Fruit fly (Drosophila melanogaster) whole organism, prepupa: ENCODE results near the gene CG9951.

ENCODE experiments used
- Blimp-1 ChIP-seq: fragments of 200-800 bp; sonication (Bioruptor generic); optimal IDR thresholded peaks from 3 replicates; lab custom pipeline; 2017; ENCODE audit warnings: missing biosample characterization, missing genetic modification characterization, mild to moderate bottlenecking, moderate library complexity, missing genetic modification reagents
- CG10669 ChIP-seq: fragments of 200-800 bp; sonication (Bioruptor generic); optimal IDR thresholded peaks from 3 replicates; lab custom pipeline; 2018; ENCODE audit warnings: missing biosample characterization, mild to moderate bottlenecking, missing genetic modification characterization, moderate library complexity
- CG15336 ChIP-seq: fragments of 200-800 bp; sonication (Bioruptor generic); IDR thresholded peaks from 2 replicates; pipeline ENCODE4 v1.3.6; 2022; ENCODE audit warnings: missing biosample characterization, missing genetic modification characterization
- CG16779 ChIP-seq: fragments of 200-800 bp; sonication (Bioruptor generic); optimal IDR thresholded peaks from 3 replicates; lab custom pipeline; 2017; ENCODE audit warnings: missing biosample characterization, mild to moderate bottlenecking, missing genetic modification characterization
- CG3032 ChIP-seq: fragments of 200-800 bp; optimal IDR thresholded peaks from 2 replicates; lab custom pipeline; 2019; ENCODE audit warnings: missing biosample characterization, mild to moderate bottlenecking, missing genetic modification characterization, moderate library complexity
- CG31627 ChIP-seq: fragments of 200-800 bp; sonication (Bioruptor generic); optimal IDR thresholded peaks from 3 replicates; lab custom pipeline; 2016; ENCODE audit warnings: missing biosample characterization, missing genetic modification characterization
- CG32006 ChIP-seq: fragments of 200-800 bp; sonication (Bioruptor generic); optimal IDR thresholded peaks from 3 replicates; lab custom pipeline; 2017; ENCODE audit warnings: missing biosample characterization, mild to moderate bottlenecking, missing genetic modification characterization
- CG6163 ChIP-seq: fragments of 200-800 bp; sonication (Bioruptor generic); IDR thresholded peaks from 3 replicates; pipeline ENCODE4 v1.3.6; 2022; ENCODE audit warnings: missing biosample characterization, missing genetic modification characterization
- CG6276 ChIP-seq: fragments of 200-800 bp; sonication (Bioruptor generic); optimal IDR thresholded peaks from 2 replicates; lab custom pipeline; 2017; ENCODE audit warnings: missing biosample characterization, mild to moderate bottlenecking, missing genetic modification characterization
- CG6808 ChIP-seq: fragments of 200-800 bp; sonication (Bioruptor generic); optimal IDR thresholded peaks from 3 replicates; lab custom pipeline; 2017; ENCODE audit warnings: missing biosample characterization, missing genetic modification characterization, mild to moderate bottlenecking, moderate library complexity, missing genetic modification reagents
- CG6854 ChIP-seq: fragments of 200-800 bp; sonication (Bioruptor generic); optimal IDR thresholded peaks from 2 replicates; lab custom pipeline; 2017; ENCODE audit warnings: missing biosample characterization, mild to moderate bottlenecking, missing genetic modification characterization
- CG8119 ChIP-seq: fragments of 200-800 bp; sonication (Bioruptor generic); IDR thresholded peaks from 3 replicates; pipeline ENCODE4 v1.3.6; 2022; ENCODE audit warnings: missing biosample characterization, missing genetic modification characterization
- CG8632 ChIP-seq: fragments of 200-800 bp; sonication (Bioruptor generic); optimal IDR thresholded peaks from 3 replicates; lab custom pipeline; 2016; ENCODE audit warnings: missing biosample characterization, missing genetic modification characterization
- CG9139 ChIP-seq: fragments of 200-800 bp; sonication (Bioruptor generic); optimal IDR thresholded peaks from 3 replicates; lab custom pipeline; 2017; ENCODE audit warnings: missing biosample characterization, mild to moderate bottlenecking, missing genetic modification characterization
- Eip75B ChIP-seq: fragments of 200-800 bp; sonication (Bioruptor generic); optimal IDR thresholded peaks from 3 replicates; lab custom pipeline; 2016; ENCODE audit warnings: missing biosample characterization, missing genetic modification characterization
- Eip93F ChIP-seq: fragments of 200-800 bp; sonication (Bioruptor generic); optimal IDR thresholded peaks from 2 replicates; lab custom pipeline; 2016; ENCODE audit warnings: missing biosample characterization, mild to moderate bottlenecking, missing genetic modification characterization
- Ets21C ChIP-seq: fragments of 200-800 bp; sonication (Bioruptor generic); optimal IDR thresholded peaks from 3 replicates; lab custom pipeline; 2016; ENCODE audit warnings: missing biosample characterization, missing genetic modification characterization
- Hr38 ChIP-seq: sonication (Bioruptor generic); optimal IDR thresholded peaks from 2 replicates; lab custom pipeline; 2016; ENCODE audit warnings: missing biosample characterization, missing genetic modification characterization
- Hr4 ChIP-seq: fragments of 200-800 bp; sonication (Bioruptor generic); optimal IDR thresholded peaks from 3 replicates; lab custom pipeline; 2016; ENCODE audit warnings: missing biosample characterization, missing genetic modification characterization
- Met ChIP-seq: fragments of 200-800 bp; sonication (Bioruptor generic); optimal IDR thresholded peaks from 3 replicates; lab custom pipeline; 2016; ENCODE audit warnings: missing biosample characterization, missing genetic modification characterization
- OdsH ChIP-seq: fragments of 200-800 bp; sonication (Bioruptor generic); optimal IDR thresholded peaks from 3 replicates; lab custom pipeline; 2016; ENCODE audit warnings: missing biosample characterization, missing genetic modification characterization
- Smox ChIP-seq: fragments of 200-800 bp; sonication (Bioruptor generic); optimal IDR thresholded peaks from 3 replicates; lab custom pipeline; 2016; ENCODE audit warnings: missing biosample characterization, missing genetic modification characterization
- Sox14 ChIP-seq: fragments of 200-800 bp; sonication (Bioruptor generic); optimal IDR thresholded peaks from 3 replicates; lab custom pipeline; 2016; ENCODE audit warnings: missing biosample characterization, missing genetic modification characterization
- achi ChIP-seq: fragments of 200-800 bp; sonication (Bioruptor generic); optimal IDR thresholded peaks from 3 replicates; lab custom pipeline; 2016; ENCODE audit warnings: missing biosample characterization, missing genetic modification characterization
- cyc ChIP-seq: fragments of 200-800 bp; sonication (Bioruptor generic); optimal IDR thresholded peaks from 3 replicates; lab custom pipeline; 2016; ENCODE audit warnings: missing biosample characterization, missing genetic modification characterization
- dsx ChIP-seq: fragments of 200-800 bp; optimal IDR thresholded peaks from 3 replicates; lab custom pipeline; 2019; ENCODE audit warnings: missing biosample characterization, mild to moderate bottlenecking, missing genetic modification characterization, moderate library complexity; ENCODE audit not compliant: poor library complexity, severe bottlenecking
- eg ChIP-seq: fragments of 200-800 bp; sonication (Bioruptor generic); IDR thresholded peaks from 3 replicates; pipeline ENCODE4 v1.3.6; 2022; ENCODE audit warnings: missing biosample characterization, missing genetic modification characterization
- esn ChIP-seq: fragments of 200-800 bp; sonication (Bioruptor generic); optimal IDR thresholded peaks from 2 replicates; lab custom pipeline; 2016; ENCODE audit warnings: missing biosample characterization, mild to moderate bottlenecking, missing genetic modification characterization, moderate library complexity
- fd85E ChIP-seq: fragments of 200-800 bp; sonication (Bioruptor generic); optimal IDR thresholded peaks from 3 replicates; lab custom pipeline; 2016; ENCODE audit warnings: missing biosample characterization, missing genetic modification characterization
- fkh ChIP-seq: fragments of 200-800 bp; sonication (Bioruptor generic); optimal IDR thresholded peaks from 3 replicates; lab custom pipeline; 2017; ENCODE audit warnings: missing biosample characterization, mild to moderate bottlenecking, missing genetic modification characterization, moderate library complexity
- net ChIP-seq: fragments of 200-800 bp; sonication (Bioruptor generic); optimal IDR thresholded peaks from 3 replicates; lab custom pipeline; 2016; ENCODE audit warnings: missing biosample characterization, missing genetic modification characterization

CG9951 gene

DNA sequence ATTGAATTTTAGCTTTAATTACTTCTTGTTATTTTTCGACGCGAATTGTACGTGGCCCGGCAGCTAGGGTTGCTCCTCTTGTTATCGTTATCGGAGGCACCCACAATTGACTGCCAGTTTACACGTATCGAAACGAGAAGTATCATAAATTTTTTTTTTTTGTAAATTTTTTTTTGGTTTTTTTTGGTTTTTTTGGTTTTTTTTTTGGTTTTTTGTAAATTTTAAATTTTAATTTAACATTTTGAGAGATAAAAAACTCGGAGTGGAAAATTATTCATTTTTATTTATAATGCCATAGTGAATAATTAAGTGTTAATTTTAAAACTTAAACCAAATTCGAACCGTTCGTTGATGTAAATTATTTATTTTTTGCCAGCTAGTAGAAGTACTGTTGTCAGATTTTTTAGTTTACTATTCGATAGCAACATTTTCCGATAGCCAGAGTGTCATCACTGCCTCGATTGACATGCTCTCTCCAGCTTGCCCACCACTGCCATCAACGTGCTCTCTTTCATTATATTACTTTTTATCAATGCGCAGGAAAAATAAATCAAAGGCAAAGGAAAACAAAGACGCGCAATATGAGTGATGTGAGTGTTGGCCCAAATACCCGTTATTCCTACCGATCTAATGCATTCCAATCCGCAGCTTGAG, 17.9 kb upstream of the CG9951 start, which contains the start of the genes kud and Zcchc7 (continued):
- TF ChIP-seq Eip75B (GFP tag; lab: Kevin White, UChicago) (no peak), eg (no peak; the same call in 2 of the 3 replicates), CG8632 (GFP tag; lab: Kevin White, UChicago) (no peak), Ets21C (GFP tag; lab: Kevin White, UChicago) (no peak), CG6854 (GFP tag; lab: Kevin White, UChicago) (no peak), OdsH (GFP tag; lab: Kevin White, UChicago) (no peak), esn (GFP tag; lab: Kevin White, UChicago) (peak; percentile 71), CG6276 (GFP tag; lab: Kevin White, UChicago) (no peak), fd85E (GFP tag; lab: Kevin White, UChicago) (no peak), CG6163 (GFP tag; lab: Robert Waterston, UW) (no peak), Hr4 (no peak), CG15336 (GFP tag; lab: Robert Waterston, UW) (0 out of 2 replicates have a peak, but pooled peaks have one; percentile 7), achi (GFP tag; lab: Kevin White, UChicago) (no peak), Hr38 (GFP tag; lab: Kevin White, UChicago) (no peak)

DNA sequence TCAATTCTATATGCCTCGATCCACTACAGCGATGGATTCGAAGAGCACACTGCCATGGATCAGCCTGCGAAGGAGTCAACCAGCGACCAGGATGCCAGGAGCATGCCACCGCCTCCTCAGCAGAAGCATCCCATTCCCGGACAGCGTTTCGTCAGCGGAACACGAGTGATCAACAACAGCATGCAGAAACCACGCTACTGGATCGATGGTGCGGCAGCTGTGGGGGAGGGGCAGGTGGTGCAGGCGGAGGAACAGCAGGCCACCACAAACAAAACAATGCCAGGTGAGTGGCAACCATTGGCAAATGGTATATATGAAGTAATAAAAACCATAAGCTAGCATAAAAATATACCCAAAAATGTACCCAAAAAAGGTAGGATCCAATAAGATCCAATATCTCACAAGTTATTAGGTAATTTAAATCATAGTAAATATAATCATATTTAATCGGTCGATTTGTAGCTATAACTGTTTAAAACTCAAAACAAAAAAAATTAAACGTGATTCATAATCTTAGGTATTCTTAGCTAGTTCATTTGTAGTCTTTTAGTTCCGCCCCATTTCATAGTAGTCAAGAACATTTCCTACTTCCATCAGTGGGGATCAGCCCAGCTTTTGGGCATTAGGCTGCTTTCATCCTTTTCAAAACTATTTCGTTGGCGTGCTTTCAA, 17.2 kb upstream of the CG9951 start, which contains the start of gene CG32161:
CG32161 (plus strand) TSS at position 621 of the 671 bp plus-strand sequence.
- no peak for TF ChIP-seq dsx (GFP tag; lab: Kevin White, UChicago)
- no peak for TF ChIP-seq Ets21C (GFP tag; lab: Kevin White, UChicago)
- TF ChIP-seq Blimp-1: no peak
- no peak for TF ChIP-seq CG6808 (GFP tag; lab: Kevin White, UChicago)
- TF ChIP-seq CG9139 (GFP tag; lab: Kevin White, UChicago): no peak
- TF ChIP-seq fkh (GFP tag; lab: Kevin White, UChicago): no peak

DNA sequence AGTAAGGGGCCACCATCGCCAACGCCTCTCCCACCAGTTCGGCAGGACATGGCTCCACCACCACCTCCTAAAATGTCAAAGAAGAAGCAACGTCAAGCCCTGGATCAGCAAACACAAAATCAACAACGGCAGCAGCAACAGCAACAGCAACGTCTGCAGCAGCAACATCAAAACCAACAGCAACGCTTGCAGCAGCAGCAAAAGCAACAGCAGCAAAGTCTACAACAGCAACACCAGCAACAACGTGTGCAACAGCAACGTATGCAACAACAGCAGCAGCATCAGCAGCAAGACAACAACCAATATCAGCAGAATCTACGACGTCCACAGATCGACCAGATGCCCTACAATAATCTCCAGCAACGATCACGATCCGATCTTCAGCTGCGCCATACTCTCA, 11.4 kb upstream of the CG9951 start:
- no peak for TF ChIP-seq Met (GFP tag; lab: Kevin White, UChicago)
- no peak for TF ChIP-seq CG16779
- no peak for TF ChIP-seq Ets21C (GFP tag; lab: Kevin White, UChicago)
- TF ChIP-seq Smox (GFP tag; lab: Kevin White, UChicago): no peak

DNA sequence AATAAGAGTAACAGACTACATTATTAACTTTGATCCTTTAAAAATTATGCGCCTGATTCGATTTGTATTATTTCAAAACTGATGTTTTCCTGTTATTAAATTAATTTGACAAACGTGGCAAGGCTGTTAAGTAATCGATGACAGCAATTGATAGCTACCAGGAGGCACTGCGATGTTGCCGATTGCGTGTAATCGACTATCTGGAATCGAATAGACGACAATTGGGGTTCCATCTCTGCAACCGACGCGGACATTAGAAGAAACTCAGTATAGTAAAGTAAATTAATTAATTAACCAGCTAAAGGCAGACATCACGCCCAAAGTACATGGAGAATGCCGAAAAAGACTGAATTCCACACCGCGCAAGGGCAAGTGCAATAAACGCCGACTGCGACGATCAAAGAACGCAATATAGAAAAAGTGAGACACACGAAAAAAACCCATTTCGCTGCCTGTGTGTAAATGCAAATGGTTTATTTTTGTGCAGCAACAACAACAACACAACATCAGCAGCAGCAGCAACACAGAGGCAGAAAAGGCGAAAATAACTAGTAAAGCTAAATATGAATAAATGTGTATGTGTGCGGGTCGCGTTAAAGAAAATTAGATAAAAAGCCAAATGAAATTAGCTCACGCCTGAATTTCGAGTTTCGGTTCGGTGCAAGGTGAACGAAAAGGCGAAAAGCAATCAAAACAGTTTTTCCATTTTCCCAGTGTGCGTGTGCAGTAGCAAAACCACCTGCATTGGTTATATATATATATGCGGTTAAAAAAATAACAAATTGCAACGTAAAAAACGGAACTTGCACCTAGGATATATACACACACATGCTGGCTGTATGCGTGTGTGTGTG, 9.2 kb upstream of the CG9951 start, which contains the start of gene sina:
sina (plus strand) TSS at position 219 of the 854 bp plus-strand sequence.
- TF ChIP-seq Eip93F (GFP tag; lab: Kevin White, UChicago) (peak; percentile 4), eg (0 out of 3 replicates have a peak, but pooled peaks have one; percentile 20), CG10669 (GFP tag; lab: Kevin White, UChicago) (no peak), CG31627 (peak; percentile 2), cyc (GFP tag; lab: Kevin White, UChicago) (no peak), CG6276 (GFP tag; lab: Kevin White, UChicago) (peak; percentile 34), Hr4 (peak; percentile 18), Sox14 (GFP tag; lab: Kevin White, UChicago) (no peak), CG3032 (tag; lab: Kevin White, UChicago) (peak; percentile 8), OdsH (GFP tag; lab: Kevin White, UChicago) (no peak), CG8632 (GFP tag; lab: Kevin White, UChicago) (no peak), CG8119 (GFP tag; lab: Robert Waterston, UW) (0 out of 3 replicates have a peak, but pooled peaks have one; percentile 11), CG32006 (GFP tag; lab: Kevin White, UChicago) (peak; percentile 0), net (GFP tag; lab: Kevin White, UChicago) (peak; percentile 16), esn (GFP tag; lab: Kevin White, UChicago) (peak; percentile 4), achi (GFP tag; lab: Kevin White, UChicago) (no peak)
